Worm (Caenorhabditis elegans): Measurements from ENCODE around the gene chup-1.

The chup-1 gene

DNA sequence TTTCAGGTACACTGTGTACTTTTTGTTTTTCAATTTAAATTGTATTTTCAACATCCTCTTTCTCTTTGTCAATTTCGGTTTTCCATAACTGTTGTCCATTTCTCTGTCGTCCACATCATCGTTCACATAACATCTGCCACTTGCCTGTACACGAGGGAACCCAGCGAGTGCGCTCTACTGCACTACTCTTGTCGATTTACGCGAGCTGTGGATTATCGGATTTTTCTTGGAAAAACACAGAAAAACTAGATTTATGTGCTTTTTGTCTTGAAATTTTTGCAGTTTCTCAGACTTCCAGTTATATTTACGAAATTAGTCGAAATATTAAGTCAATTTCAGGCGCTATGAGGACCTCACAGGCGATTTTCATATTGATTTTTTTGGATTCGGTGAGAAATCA, at the start of gene chup-1:
Gene chup-1 (plus strand): TSS at position 340 of the 400 bp plus-strand sequence.
- peak; percentile 22 for TF ChIP-seq elt-2 (tag; optimal IDR thresholded peaks at IDR 0.05)
- TF ChIP-seq nhr-237 (tag; optimal IDR thresholded peaks at IDR 0.05) = no peak
- TF ChIP-seq snpc-4 (tag; optimal IDR thresholded peaks at IDR 0.05) = peak; percentile 18
- TF ChIP-seq R02D3.7 (tag; optimal IDR thresholded peaks at IDR 0.05) = peak; percentile 89
- peak; percentile 33 for TF ChIP-seq egl-5 (tag; optimal IDR thresholded peaks at IDR 0.05)
- peak; percentile 46 for TF ChIP-seq lin-39 (tag; optimal IDR thresholded peaks at IDR 0.05)
- peak; percentile 41 for TF ChIP-seq nfya-1 (tag; optimal IDR thresholded peaks at IDR 0.05; ENCODE audit: insufficient read depth)
- peak; percentile 60 for TF ChIP-seq pha-4 (tag; optimal IDR thresholded peaks at IDR 0.05)
- TF ChIP-seq ceh-28 (tag; optimal IDR thresholded peaks at IDR 0.05) = no peak
- no peak for TF ChIP-seq fos-1 (tag; optimal IDR thresholded peaks at IDR 0.05)
- TF ChIP-seq lin-15B (tag; optimal IDR thresholded peaks at IDR 0.05) = peak; percentile 55
- TF ChIP-seq nhr-76 (tag; optimal IDR thresholded peaks at IDR 0.05) = no peak

DNA sequence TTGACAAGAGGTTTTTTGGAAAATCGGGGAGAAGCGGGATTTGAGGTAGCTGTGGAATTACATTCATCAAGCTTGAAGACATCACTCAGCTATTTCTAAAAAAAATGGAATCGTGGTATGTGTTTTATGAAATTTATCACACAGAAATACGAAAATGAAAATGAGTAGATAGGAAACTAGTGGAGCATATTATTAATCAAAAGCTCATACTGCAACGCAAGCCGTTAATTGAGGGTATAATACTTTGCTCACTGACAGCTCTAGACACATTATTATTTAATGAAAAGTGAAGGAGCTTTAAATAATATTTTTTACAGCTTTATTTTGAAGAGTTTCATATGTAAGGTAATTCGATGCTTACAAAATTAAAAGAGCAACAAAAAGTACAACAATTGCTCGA, 49.1 kb upstream of the chup-1 start, which contains the start of gene M02D8.7:
Gene M02D8.7 (minus strand): TSS at position 101 of the 400 bp plus-strand sequence.
- TF ChIP-seq ceh-28 (tag; optimal IDR thresholded peaks at IDR 0.05) (no peak), ceh-16 (tag; optimal IDR thresholded peaks at IDR 0.05) (no peak), nhr-76 (tag; optimal IDR thresholded peaks at IDR 0.05) (no peak), daf-12 (tag; optimal IDR thresholded peaks at IDR 0.05) (no peak), nhr-237 (tag; optimal IDR thresholded peaks at IDR 0.05) (no peak), unc-39 (tag; optimal IDR thresholded peaks at IDR 0.05) (no peak), nhr-43 (tag; optimal IDR thresholded peaks at IDR 0.05; ENCODE audit: poor library complexity, severe bottlenecking) (no peak), ztf-4 (tag; optimal IDR thresholded peaks at IDR 0.05) (no peak), tbx-2 (tag; optimal IDR thresholded peaks at IDR 0.05) (no peak), ceh-9 (tag; optimal IDR thresholded peaks at IDR 0.05) (no peak), pqm-1 (tag; optimal IDR thresholded peaks at IDR 0.05) (no peak), ztf-11 (tag; optimal IDR thresholded peaks at IDR 0.05) (no peak), ZK546.5 (tag; optimal IDR thresholded peaks at IDR 0.05) (no peak), nhr-28 (tag; optimal IDR thresholded peaks at IDR 0.05) (no peak), fos-1 (tag; optimal IDR thresholded peaks at IDR 0.05) (no peak), nfya-1 (tag; optimal IDR thresholded peaks at IDR 0.05; ENCODE audit: insufficient read depth) (no peak), lsy-12 (tag; optimal IDR thresholded peaks at IDR 0.05) (no peak), ceh-82 (tag; optimal IDR thresholded peaks at IDR 0.05) (no peak)

DNA sequence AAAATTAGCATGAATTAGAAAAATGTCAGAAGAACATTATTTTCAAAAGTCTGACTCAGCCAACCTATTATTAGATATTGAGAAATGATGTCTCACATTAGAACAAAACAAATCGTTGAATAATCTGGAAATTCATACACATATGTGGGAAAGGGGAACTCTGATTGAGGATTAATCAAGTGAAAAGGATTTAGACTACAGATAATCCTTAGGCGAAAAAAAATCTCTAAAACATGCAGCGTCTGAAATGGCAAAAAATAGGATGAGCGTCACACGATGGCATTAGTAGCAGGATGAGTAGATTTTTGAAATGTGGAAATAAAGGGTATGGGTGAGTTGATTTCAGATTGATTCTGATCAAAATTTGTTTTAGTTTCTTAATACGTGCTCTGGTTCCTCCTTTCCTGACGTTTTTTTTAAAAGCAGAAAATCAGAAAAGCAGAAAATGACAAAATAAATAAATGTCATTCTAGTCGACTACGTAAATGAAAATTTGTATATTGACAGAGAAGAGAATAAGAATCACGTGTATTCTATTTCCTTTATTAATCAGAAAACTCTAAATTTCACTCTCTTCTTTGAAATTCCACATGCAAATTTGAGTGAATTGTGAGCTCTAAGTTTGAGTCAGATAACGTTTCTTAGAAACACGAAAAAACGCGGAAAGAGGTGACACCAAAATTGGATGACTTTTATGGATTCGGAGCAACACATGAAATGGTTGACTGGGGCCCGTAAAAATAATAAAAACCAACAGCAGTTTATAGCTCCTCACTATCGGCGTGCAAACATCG, 47.6 kb upstream of the chup-1 start:
- TF ChIP-seq elt-2 (tag; optimal IDR thresholded peaks at IDR 0.05) (no peak), nhr-67 (tag; optimal IDR thresholded peaks at IDR 0.05) (no peak), snpc-4 (tag; optimal IDR thresholded peaks at IDR 0.05) (no peak), nhr-28 (tag; optimal IDR thresholded peaks at IDR 0.05) (no peak), ceh-82 (tag; optimal IDR thresholded peaks at IDR 0.05) (no peak), lin-15B (tag; optimal IDR thresholded peaks at IDR 0.05) (no peak), ama-1 (optimal IDR thresholded peaks at IDR 0.05) (no peak), daf-12 (tag; optimal IDR thresholded peaks at IDR 0.05) (no peak), fkh-2 (tag; optimal IDR thresholded peaks at IDR 0.05) (no peak), egl-27 (tag; optimal IDR thresholded peaks at IDR 0.05) (no peak)

DNA sequence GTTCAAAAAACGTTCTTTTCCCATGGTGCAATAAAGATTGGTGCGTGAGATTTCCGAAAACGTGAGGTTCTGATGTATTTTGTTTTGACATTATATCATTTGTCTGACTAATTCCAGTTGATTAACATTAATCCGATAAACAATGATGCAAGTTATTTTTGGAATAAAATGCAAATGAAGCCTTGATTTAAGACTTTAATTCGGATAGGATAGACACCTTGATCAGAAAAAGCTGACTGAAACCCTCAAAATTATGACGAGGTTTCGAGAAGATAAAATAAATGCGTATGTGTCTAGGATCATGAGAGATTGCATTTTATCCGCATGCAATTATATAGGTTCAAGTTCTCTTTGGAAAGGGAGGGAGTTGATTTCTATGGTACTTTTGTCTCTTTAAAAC, 46.4 kb upstream of the chup-1 start:
- TF ChIP-seq hmg-11 (tag; optimal IDR thresholded peaks at IDR 0.05) (no peak), unc-39 (tag; optimal IDR thresholded peaks at IDR 0.05) (no peak), fkh-2 (tag; optimal IDR thresholded peaks at IDR 0.05) (no peak), elt-3 (tag; optimal IDR thresholded peaks at IDR 0.05) (no peak), eor-1 (tag; optimal IDR thresholded peaks at IDR 0.05) (no peak), ceh-28 (tag; optimal IDR thresholded peaks at IDR 0.05) (no peak), ztf-4 (tag; optimal IDR thresholded peaks at IDR 0.05) (no peak), skn-1 (tag; optimal IDR thresholded peaks at IDR 0.05) (no peak), pha-4 (tag; optimal IDR thresholded peaks at IDR 0.05) (no peak)

DNA sequence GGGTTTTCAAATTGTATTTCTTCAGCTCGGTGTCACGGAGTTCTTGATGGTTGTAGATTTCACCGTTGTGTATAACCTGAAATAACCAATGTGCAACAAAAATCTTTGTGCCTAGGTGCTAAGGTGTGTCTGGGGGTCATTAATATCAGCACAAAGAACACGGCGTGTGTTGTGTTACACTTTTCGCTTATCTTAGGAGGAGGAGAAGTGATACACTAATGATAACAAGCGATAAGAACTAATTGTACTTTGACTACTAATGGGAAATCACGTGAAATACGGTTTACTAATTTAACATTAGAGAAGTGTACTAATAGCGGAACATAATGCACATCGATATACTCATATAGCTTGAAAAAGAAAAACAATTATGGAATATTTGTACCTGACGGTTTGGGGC, 41.8 kb upstream of the chup-1 start:
- TF ChIP-seq lin-39 (tag; optimal IDR thresholded peaks at IDR 0.05) = peak; percentile 48
- TF ChIP-seq nhr-25 (tag; optimal IDR thresholded peaks at IDR 0.05) = peak; percentile 52
- no peak for TF ChIP-seq egl-5 (tag; optimal IDR thresholded peaks at IDR 0.05)
- TF ChIP-seq jun-1 (tag; optimal IDR thresholded peaks at IDR 0.05) = peak; percentile 74
- TF ChIP-seq pqm-1 (tag; optimal IDR thresholded peaks at IDR 0.05) = peak; percentile 97
- peak; percentile 74 for TF ChIP-seq pha-4 (tag; optimal IDR thresholded peaks at IDR 0.05)
- no peak for TF ChIP-seq hmg-11 (tag; optimal IDR thresholded peaks at IDR 0.05)
- peak; percentile 48 for TF ChIP-seq nhr-23 (tag; optimal IDR thresholded peaks at IDR 0.05)
- TF ChIP-seq lin-15B (tag; optimal IDR thresholded peaks at IDR 0.05) = no peak
- no peak for TF ChIP-seq fos-1 (tag; optimal IDR thresholded peaks at IDR 0.05)
- no peak for TF ChIP-seq nhr-77 (tag; optimal IDR thresholded peaks at IDR 0.05)
- TF ChIP-seq tbx-2 (tag; optimal IDR thresholded peaks at IDR 0.05) = no peak
- TF ChIP-seq nhr-67 (tag; optimal IDR thresholded peaks at IDR 0.05) = no peak
- TF ChIP-seq nhr-11 (tag; optimal IDR thresholded peaks at IDR 0.05) = no peak
- peak; percentile 94 for TF ChIP-seq elt-2 (tag; optimal IDR thresholded peaks at IDR 0.05)
- peak; percentile 42 for TF ChIP-seq nhr-43 (tag; optimal IDR thresholded peaks at IDR 0.05; ENCODE audit: poor library complexity, severe bottlenecking)
- TF ChIP-seq elt-3 (tag; optimal IDR thresholded peaks at IDR 0.05) = peak; percentile 9 to 97 (median 97)
- no peak for TF ChIP-seq egl-27 (tag; optimal IDR thresholded peaks at IDR 0.05)
